Comparison of ENCODE assay signal across 1 worm cellular context in the genomic region with DNA sequence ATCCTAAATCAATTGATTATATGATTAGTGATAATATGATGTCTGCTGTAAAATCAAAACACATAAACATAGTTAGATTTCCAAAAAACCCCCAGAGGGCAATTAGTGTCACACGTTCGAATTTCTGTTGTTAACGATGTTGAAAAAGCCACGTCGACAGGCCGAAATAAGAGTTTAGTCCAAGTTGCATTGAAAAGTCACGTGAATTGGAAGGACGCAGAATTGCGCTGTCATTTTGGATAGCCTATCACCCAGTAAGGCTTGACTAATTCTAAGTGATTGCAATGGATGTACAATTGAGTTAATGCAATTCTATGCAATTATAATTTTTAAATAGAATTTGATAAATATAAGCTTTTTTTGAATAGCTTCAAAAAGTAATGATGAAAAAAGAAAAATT.
A peak's percentile ranks its signal among the peaks of the same experiment; 100 is the strongest.
TF ChIP-seq lines count a peak whose summit lies in the region.

No protein-coding gene starts in this region.

TF ChIP-seq in whole organism, L1 larva, 84 proteins besides CTCF, POLR2A, EP300 and RAD21 (continued from another document):
- TF ChIP-seq ztf-4 (tag; optimal IDR thresholded peaks at IDR 0.05; lab: Kevin White, UChicago), result no peak
- TF ChIP-seq snpc-4 (tag; optimal IDR thresholded peaks at IDR 0.05; lab: Kevin White, UChicago), result no peak
- TF ChIP-seq elt-3 (tag; optimal IDR thresholded peaks at IDR 0.05; lab: Kevin White, UChicago), result peak in 2 of 6 experiments; percentile 14 to 83
- no peak for TF ChIP-seq efl-3 (GFP tag; optimal IDR thresholded peaks at IDR 0.05; lab: Kevin White, UChicago)
- no peak for TF ChIP-seq aha-1 (tag; optimal IDR thresholded peaks at IDR 0.05; lab: Kevin White, UChicago)
- no peak for TF ChIP-seq egl-13 (tag; optimal IDR thresholded peaks at IDR 0.05; lab: Kevin White, UChicago)
- TF ChIP-seq lin-13 (GFP tag; optimal IDR thresholded peaks at IDR 0.05; lab: Kevin White, UChicago), result no peak
- TF ChIP-seq snu-23 (GFP tag; optimal IDR thresholded peaks at IDR 0.05; lab: Kevin White, UChicago), result peak; percentile 50
- peak; percentile 48 for TF ChIP-seq lin-14 (GFP tag; optimal IDR thresholded peaks at IDR 0.05; lab: Kevin White, UChicago)
- no peak for TF ChIP-seq unc-86 (tag; optimal IDR thresholded peaks at IDR 0.05; lab: Kevin White, UChicago)
- no peak for TF ChIP-seq ces-1 (GFP tag; optimal IDR thresholded peaks at IDR 0.05; lab: Kevin White, UChicago)
- peak; percentile 19 for TF ChIP-seq nhr-19 (GFP tag; conservative IDR thresholded peaks at IDR 0.05; lab: Robert Waterston, UW)
- TF ChIP-seq nhr-20 (tag; optimal IDR thresholded peaks at IDR 0.05; lab: Kevin White, UChicago), result peak; percentile 80
- TF ChIP-seq Y116A8C.19 (tag; optimal IDR thresholded peaks at IDR 0.05; lab: Kevin White, UChicago; ENCODE audit: borderline replicate concordance), result no peak
- TF ChIP-seq grh-1 (GFP tag; IDR thresholded peaks at IDR 0.05; lab: Robert Waterston, UW), result 0 out of 2 replicates have a peak, but pooled peaks have one; percentile 15
- TF ChIP-seq blmp-1 (tag; optimal IDR thresholded peaks at IDR 0.05; lab: Kevin White, UChicago), result peak; percentile 45
- TF ChIP-seq dpl-1 (GFP tag; optimal IDR thresholded peaks at IDR 0.05; lab: Kevin White, UChicago), result no peak
- TF ChIP-seq nhr-85 (tag; lab: Kevin White, UChicago), result peak; percentile 87
TF ChIP-seq in whole organism, L1 larva: peak in this region for 13.
